Worm (Caenorhabditis elegans) whole organism, L2 larva: ENCODE results near the gene F55B11.2.
A peak's percentile ranks its signal among the peaks of the same experiment; 100 is the strongest.

Source experiments
- C34F6.9 ChIP-seq: fragments of 150-350 bp; optimal IDR thresholded peaks from 2 replicates; lab custom pipeline; 2014; ENCODE audit warnings: missing biosample characterization, missing genetic modification characterization
- Y55F3AM.14 ChIP-seq: fragments of 200-800 bp; sonication (Bioruptor generic); optimal IDR thresholded peaks from 2 replicates; lab custom pipeline; 2018; ENCODE audit warnings: mild to moderate bottlenecking, missing genetic modification characterization, missing compliant biosample characterization
- ZK546.5 ChIP-seq: sonication (generic microtip); optimal IDR thresholded peaks from 2 replicates; lab custom pipeline; 2017; ENCODE audit warnings: missing biosample characterization, missing genetic modification characterization
- alr-1 ChIP-seq: fragments of 150-350 bp; optimal IDR thresholded peaks from 2 replicates; lab custom pipeline; 2014; ENCODE audit warnings: missing biosample characterization, missing genetic modification characterization
- aly-2 ChIP-seq: fragments of 150-350 bp; optimal IDR thresholded peaks from 2 replicates; lab custom pipeline; 2014; ENCODE audit warnings: missing biosample characterization, missing genetic modification characterization
- ama-1 ChIP-seq: fragments of 150-350 bp; optimal IDR thresholded peaks from 2 replicates; lab custom pipeline; 2018; ENCODE audit warnings: inconsistent platforms
- blmp-1 ChIP-seq: sonication (generic microtip); optimal IDR thresholded peaks from 2 replicates; lab custom pipeline; 2017; ENCODE audit warnings: missing genetic modification characterization, mild to moderate bottlenecking, missing compliant biosample characterization, antibody characterized with exemption, moderate library complexity; ENCODE audit not compliant: insufficient read depth
- ceh-16 ChIP-seq: fragments of 150-350 bp; optimal IDR thresholded peaks from 2 replicates; lab custom pipeline; 2014; ENCODE audit warnings: missing biosample characterization, missing genetic modification characterization
- crh-2 ChIP-seq: sonication (generic microtip); optimal IDR thresholded peaks from 2 replicates; lab custom pipeline; 2017; ENCODE audit warnings: missing biosample characterization, missing genetic modification characterization
- dmd-4 ChIP-seq: sonication (generic microtip); optimal IDR thresholded peaks from 2 replicates; lab custom pipeline; 2017; ENCODE audit warnings: missing biosample characterization, missing genetic modification characterization
- egl-27 ChIP-seq: sonication (generic microtip); optimal IDR thresholded peaks from 3 replicates; lab custom pipeline; 2017; ENCODE audit warnings: missing biosample characterization, missing genetic modification reagents, missing genetic modification characterization
- elt-1 ChIP-seq: fragments of 150-350 bp; optimal IDR thresholded peaks from 2 replicates; lab custom pipeline; 2014; ENCODE audit warnings: missing biosample characterization, missing genetic modification characterization
- elt-3 ChIP-seq: sonication (generic microtip); optimal IDR thresholded peaks from 2 replicates; lab custom pipeline; 2017; ENCODE audit warnings: missing biosample characterization, missing genetic modification characterization
- fos-1 ChIP-seq: fragments of 150-350 bp; optimal IDR thresholded peaks from 2 replicates; lab custom pipeline; 2014; ENCODE audit warnings: missing biosample characterization, missing genetic modification characterization
- gmeb-1 ChIP-seq: fragments of 150-350 bp; optimal IDR thresholded peaks from 2 replicates; lab custom pipeline; 2014; ENCODE audit warnings: missing biosample characterization, missing genetic modification characterization
- lin-11 ChIP-seq: fragments of 150-350 bp; sonication (generic microtip); optimal IDR thresholded peaks from 2 replicates; lab custom pipeline; 2014; ENCODE audit warnings: missing biosample characterization, missing genetic modification characterization, inconsistent platforms, mixed read lengths
- lin-13 ChIP-seq: fragments of 150-350 bp; optimal IDR thresholded peaks from 2 replicates; lab custom pipeline; 2014; ENCODE audit warnings: missing biosample characterization, missing genetic modification reagents, missing genetic modification characterization
- lsy-2 ChIP-seq, 2 experiments: fragments of 150-350 bp in 1 of 2; sonication (generic microtip) in 1 of 2; optimal IDR thresholded peaks; 2 replicates each; lab custom pipeline; 2014 to 2017; ENCODE audit warnings: missing biosample characterization in 2 of 2, missing genetic modification characterization in 2 of 2
- mab-5 ChIP-seq: fragments of 150-350 bp; optimal IDR thresholded peaks from 2 replicates; lab custom pipeline; 2014; ENCODE audit warnings: missing biosample characterization, missing genetic modification characterization
- mbf-1 ChIP-seq: sonication (generic microtip); optimal IDR thresholded peaks from 2 replicates; lab custom pipeline; 2017; ENCODE audit warnings: missing biosample characterization, missing genetic modification characterization
- mdl-1 ChIP-seq, 2 experiments: fragments of 150-350 bp in 1 of 2; sonication (generic microtip) in 1 of 2; optimal IDR thresholded peaks; 2 replicates each; lab custom pipeline; 2017; ENCODE audit warnings: missing biosample characterization in 2 of 2, missing genetic modification characterization in 2 of 2
- nhr-10 ChIP-seq: sonication (generic microtip); optimal IDR thresholded peaks from 2 replicates; lab custom pipeline; 2017; ENCODE audit warnings: missing biosample characterization, missing genetic modification characterization
- nhr-12 ChIP-seq: fragments of 150-350 bp; optimal IDR thresholded peaks from 2 replicates; lab custom pipeline; 2014; ENCODE audit warnings: missing biosample characterization, missing genetic modification characterization
- nhr-129 ChIP-seq: fragments of 150-350 bp; optimal IDR thresholded peaks from 2 replicates; lab custom pipeline; 2014; ENCODE audit warnings: missing biosample characterization, missing genetic modification characterization
- nhr-21 ChIP-seq: fragments of 150-350 bp; optimal IDR thresholded peaks from 2 replicates; lab custom pipeline; 2014; ENCODE audit warnings: missing biosample characterization, missing genetic modification characterization
- nhr-23 ChIP-seq: fragments of 150-350 bp; optimal IDR thresholded peaks from 2 replicates; lab custom pipeline; 2014; ENCODE audit warnings: missing biosample characterization, missing genetic modification reagents, missing genetic modification characterization
- nhr-237 ChIP-seq: fragments of 150-350 bp; optimal IDR thresholded peaks from 2 replicates; lab custom pipeline; 2014; ENCODE audit warnings: missing biosample characterization, missing genetic modification characterization
- nhr-25 ChIP-seq: fragments of 150-350 bp; sonication (generic microtip); optimal IDR thresholded peaks from 3 replicates; lab custom pipeline; 2014; ENCODE audit warnings: missing biosample characterization, missing genetic modification characterization
- nhr-6 ChIP-seq: fragments of 150-350 bp; optimal IDR thresholded peaks from 2 replicates; lab custom pipeline; 2014; ENCODE audit warnings: missing biosample characterization, missing genetic modification characterization
- nhr-77 ChIP-seq: fragments of 150-350 bp; optimal IDR thresholded peaks from 2 replicates; lab custom pipeline; 2014; ENCODE audit warnings: missing biosample characterization, missing genetic modification characterization
- peb-1 ChIP-seq: fragments of 150-350 bp; optimal IDR thresholded peaks from 2 replicates; lab custom pipeline; 2014; ENCODE audit warnings: missing biosample characterization, missing genetic modification characterization
- sma-3 ChIP-seq: sonication (generic microtip); optimal IDR thresholded peaks from 2 replicates; lab custom pipeline; 2016; ENCODE audit warnings: missing genetic modification reagents, missing genetic modification characterization, missing compliant biosample characterization
- sma-9 ChIP-seq, 2 experiments: fragments of 150-350 bp in 1 of 2; sonication (generic microtip) in 1 of 2; optimal IDR thresholded peaks; 2 replicates each; lab custom pipeline; 2014 to 2016; ENCODE audit warnings: missing genetic modification characterization in 2 of 2, mild to moderate bottlenecking in 1 of 2, missing biosample characterization in 1 of 2, missing compliant biosample characterization in 1 of 2, missing genetic modification reagents in 1 of 2, moderate library complexity in 1 of 2
- snpc-4 ChIP-seq: fragments of 150-350 bp; optimal IDR thresholded peaks from 2 replicates; lab custom pipeline; 2014; ENCODE audit warnings: missing biosample characterization, missing genetic modification characterization
- unc-39 ChIP-seq: fragments of 150-350 bp; optimal IDR thresholded peaks from 2 replicates; lab custom pipeline; 2014; ENCODE audit warnings: missing biosample characterization, missing genetic modification characterization
- unc-55 ChIP-seq: fragments of 150-350 bp; sonication (generic microtip); optimal IDR thresholded peaks from 3 replicates; lab custom pipeline; 2014; ENCODE audit warnings: missing biosample characterization, missing genetic modification reagents, missing genetic modification characterization
- zag-1 ChIP-seq: fragments of 150-350 bp; optimal IDR thresholded peaks from 2 replicates; lab custom pipeline; 2014; ENCODE audit warnings: missing biosample characterization, missing genetic modification characterization
- ztf-1 ChIP-seq: fragments of 200-800 bp; sonication (Bioruptor generic); conservative IDR thresholded peaks from 2 replicates; pipeline ENCODE4 v1.3.6; 2022; ENCODE audit warnings: missing genetic modification characterization, missing compliant biosample characterization
- ztf-11 ChIP-seq: sonication (generic microtip); optimal IDR thresholded peaks from 2 replicates; lab custom pipeline; 2017; ENCODE audit warnings: missing biosample characterization, missing genetic modification characterization
- ztf-4 ChIP-seq: fragments of 150-350 bp; optimal IDR thresholded peaks from 2 replicates; lab custom pipeline; 2014; ENCODE audit warnings: missing biosample characterization, missing genetic modification characterization

Gene F55B11.2

ce11 chrIV:14423194-14423593 is at the start of gene F55B11.2:
Gene F55B11.2 (minus strand): TSS chrIV:14423294.
- no peak for TF ChIP-seq nhr-6 (tag; lab: Kevin White, UChicago)
- TF ChIP-seq aly-2 (tag; lab: Kevin White, UChicago): no peak
- no peak for TF ChIP-seq mbf-1
- TF ChIP-seq nhr-10: no peak
- no peak for TF ChIP-seq zag-1 (tag; lab: Kevin White, UChicago)
- no peak for TF ChIP-seq nhr-25 (tag; lab: Kevin White, UChicago)
- no peak for TF ChIP-seq crh-2 (tag; lab: Kevin White, UChicago)
- no peak for TF ChIP-seq ama-1
- TF ChIP-seq elt-1 (tag; lab: Kevin White, UChicago): no peak
- TF ChIP-seq lin-11 (tag; lab: Kevin White, UChicago): no peak
- no peak for TF ChIP-seq elt-3 (tag; lab: Kevin White, UChicago)
- TF ChIP-seq fos-1 (tag; lab: Kevin White, UChicago): no peak

ce11 chrIV:14469013-14469412 is 45.9 kb upstream of the F55B11.2 start:
- TF ChIP-seq sma-3 (GFP tag; lab: Kevin White, UChicago) (no peak), unc-39 (tag; lab: Kevin White, UChicago) (no peak), crh-2 (tag; lab: Kevin White, UChicago) (no peak), lsy-2 (tag; optimal IDR thresholded peaks at IDR 0.05; lab: Kevin White, UChicago) (no peak), blmp-1 (no peak), lin-13 (GFP tag; lab: Kevin White, UChicago) (no peak), lin-11 (tag; lab: Kevin White, UChicago) (no peak), mbf-1 (no peak), sma-9 (GFP tag; optimal IDR thresholded peaks at IDR 0.05; lab: Kevin White, UChicago) (no peak), sma-9 (tag; optimal IDR thresholded peaks at IDR 0.05; lab: Kevin White, UChicago) (no peak)

ce11 chrIV:14466837-14467236 is 43.7 kb upstream of the F55B11.2 start:
- TF ChIP-seq nhr-10: no peak
- TF ChIP-seq nhr-129 (tag; lab: Kevin White, UChicago): no peak
- no peak for TF ChIP-seq crh-2 (tag; lab: Kevin White, UChicago)
- TF ChIP-seq ZK546.5: no peak
- TF ChIP-seq alr-1 (tag; lab: Kevin White, UChicago): no peak
- TF ChIP-seq gmeb-1 (tag; lab: Kevin White, UChicago): no peak
- no peak for TF ChIP-seq ztf-1 (GFP tag; lab: Robert Waterston, UW)
- TF ChIP-seq lin-13 (GFP tag; lab: Kevin White, UChicago): no peak
- TF ChIP-seq nhr-77 (tag; lab: Kevin White, UChicago): no peak
- no peak for TF ChIP-seq egl-27 (tag; lab: Kevin White, UChicago)
- TF ChIP-seq mdl-1 (tag; optimal IDR thresholded peaks at IDR 0.05; lab: Kevin White, UChicago): no peak
- no peak for TF ChIP-seq ama-1
- TF ChIP-seq unc-39 (tag; lab: Kevin White, UChicago): no peak
- no peak for TF ChIP-seq ztf-4
- TF ChIP-seq C34F6.9: no peak
- no peak for TF ChIP-seq lsy-2 (tag; optimal IDR thresholded peaks at IDR 0.05; lab: Kevin White, UChicago)

- TF ChIP-seq lin-11 (tag; lab: Kevin White, UChicago): no peak
- TF ChIP-seq dmd-4: no peak
- TF ChIP-seq lsy-2 (tag; optimal IDR thresholded peaks at IDR 0.05; lab: Kevin White, UChicago): no peak
- TF ChIP-seq nhr-6 (tag; lab: Kevin White, UChicago): no peak
- no peak for TF ChIP-seq mdl-1 (tag; optimal IDR thresholded peaks at IDR 0.05; lab: Kevin White, UChicago)
- TF ChIP-seq nhr-129 (tag; lab: Kevin White, UChicago): no peak
- no peak for TF ChIP-seq blmp-1
- no peak for TF ChIP-seq nhr-12 (tag; lab: Kevin White, UChicago)
- TF ChIP-seq mab-5: no peak
These were observed 43.0 kb upstream of the F55B11.2 start for ce11 chrIV:14466048-14466447.

- TF ChIP-seq nhr-6 (tag; lab: Kevin White, UChicago): peak; percentile 94
- TF ChIP-seq dmd-4: peak; percentile 32
- TF ChIP-seq ama-1: peak; percentile 88
- peak; percentile 100 for TF ChIP-seq gmeb-1 (tag; lab: Kevin White, UChicago)
- peak; percentile 98 for TF ChIP-seq lin-11 (tag; lab: Kevin White, UChicago)
- no peak for TF ChIP-seq peb-1
- TF ChIP-seq snpc-4 (tag; lab: Kevin White, UChicago): peak; percentile 92
- no peak for TF ChIP-seq nhr-23 (tag; lab: Kevin White, UChicago)
- peak; percentile 46 for TF ChIP-seq Y55F3AM.14 (GFP tag; lab: Kevin White, UChicago)
- peak; percentile 97 for TF ChIP-seq ztf-4
- TF ChIP-seq crh-2 (tag; lab: Kevin White, UChicago): peak; percentile 99
- TF ChIP-seq ceh-16: peak; percentile 79
- peak; percentile 100 for TF ChIP-seq unc-55 (GFP tag; lab: Kevin White, UChicago)
- TF ChIP-seq alr-1 (tag; lab: Kevin White, UChicago): no peak
- TF ChIP-seq ztf-11 (tag; lab: Kevin White, UChicago): no peak
- TF ChIP-seq egl-27 (tag; lab: Kevin White, UChicago): peak; percentile 97
- TF ChIP-seq sma-9 (GFP tag; optimal IDR thresholded peaks at IDR 0.05; lab: Kevin White, UChicago): peak; percentile 96
- TF ChIP-seq sma-9 (tag; optimal IDR thresholded peaks at IDR 0.05; lab: Kevin White, UChicago): no peak
- no peak for TF ChIP-seq aly-2 (tag; lab: Kevin White, UChicago)
- TF ChIP-seq nhr-129 (tag; lab: Kevin White, UChicago): peak; percentile 100
- TF ChIP-seq nhr-237 (tag; lab: Kevin White, UChicago): peak; percentile 88
- peak; percentile 90 for TF ChIP-seq fos-1 (tag; lab: Kevin White, UChicago)
- no peak for TF ChIP-seq mbf-1
- TF ChIP-seq blmp-1: peak; percentile 72
- peak; percentile 48 to 73 for TF ChIP-seq mdl-1 (tag; optimal IDR thresholded peaks at IDR 0.05; lab: Kevin White, UChicago)
- peak; percentile 96 for TF ChIP-seq nhr-25 (tag; lab: Kevin White, UChicago)
- TF ChIP-seq nhr-21: peak; percentile 96
- peak; percentile 75 for TF ChIP-seq nhr-77 (tag; lab: Kevin White, UChicago)
- TF ChIP-seq nhr-10: peak; percentile 15
- TF ChIP-seq ZK546.5: peak; percentile 84
- TF ChIP-seq lsy-2 (tag; optimal IDR thresholded peaks at IDR 0.05; lab: Kevin White, UChicago): peak; percentile 92 to 98
These were observed 41.0 kb upstream of the F55B11.2 start, which contains the start of gene dld-1 for ce11 chrIV:14464065-14464567. Gene dld-1 (plus strand): TSS chrIV:14464517.
